Worm (Caenorhabditis elegans) whole organism, late embryonic: ENCODE data around the gene C34D10.5.

ENCODE experiments used
- C08G9.2 ChIP-seq: sonication (generic microtip); optimal IDR thresholded peaks from 2 replicates; lab custom pipeline; 2016; ENCODE audit warnings: mild to moderate bottlenecking, missing genetic modification characterization, moderate library complexity, missing compliant biosample characterization
- C38D4.7 ChIP-seq: fragments of 200-800 bp; sonication (Bioruptor generic); optimal IDR thresholded peaks from 2 replicates; lab custom pipeline; 2018; ENCODE audit warnings: mild to moderate bottlenecking, missing genetic modification characterization, moderate library complexity, missing compliant biosample characterization
- F13H6.1 ChIP-seq: sonication (generic microtip); optimal IDR thresholded peaks from 2 replicates; lab custom pipeline; 2016; ENCODE audit warnings: missing genetic modification characterization, missing compliant biosample characterization
- K02D7.2 ChIP-seq: sonication (generic microtip); optimal IDR thresholded peaks from 2 replicates; lab custom pipeline; 2017; ENCODE audit warnings: mild to moderate bottlenecking, missing genetic modification characterization, missing compliant biosample characterization
- K09A11.1 ChIP-seq: sonication (generic microtip); optimal IDR thresholded peaks from 2 replicates; lab custom pipeline; 2017; ENCODE audit warnings: antibody characterized with exemption, mild to moderate bottlenecking, missing genetic modification characterization, missing compliant biosample characterization; ENCODE audit not compliant: insufficient read depth
- Y22D7AL.16 ChIP-seq: sonication (generic microtip); optimal IDR thresholded peaks from 2 replicates; lab custom pipeline; 2016; ENCODE audit warnings: missing genetic modification characterization, missing compliant biosample characterization
- ahr-1 ChIP-seq: sonication (generic microtip); optimal IDR thresholded peaks from 2 replicates; lab custom pipeline; 2016; ENCODE audit warnings: missing genetic modification characterization, missing compliant biosample characterization
- ceh-18 ChIP-seq: sonication (generic microtip); optimal IDR thresholded peaks from 2 replicates; lab custom pipeline; 2016; ENCODE audit warnings: missing genetic modification characterization, missing compliant biosample characterization
- ceh-19 ChIP-seq: fragments of 200-800 bp; sonication (Bioruptor generic); optimal IDR thresholded peaks from 2 replicates; lab custom pipeline; 2018; ENCODE audit warnings: mild to moderate bottlenecking, missing genetic modification characterization, missing compliant biosample characterization
- ceh-2 ChIP-seq: sonication (generic microtip); optimal IDR thresholded peaks from 2 replicates; lab custom pipeline; 2016; ENCODE audit warnings: missing genotype, missing genetic modification characterization, missing compliant biosample characterization
- ceh-22 ChIP-seq: sonication (generic microtip); optimal IDR thresholded peaks from 2 replicates; lab custom pipeline; 2017; ENCODE audit warnings: missing biosample characterization, missing genetic modification characterization
- ceh-24 ChIP-seq: sonication (generic microtip); optimal IDR thresholded peaks from 2 replicates; lab custom pipeline; 2016; ENCODE audit warnings: mild to moderate bottlenecking, missing genetic modification characterization, missing compliant biosample characterization
- ceh-30 ChIP-seq: fragments of 150-350 bp; optimal IDR thresholded peaks from 2 replicates; lab custom pipeline; 2014; ENCODE audit warnings: missing biosample characterization, missing genetic modification characterization
- ceh-9 ChIP-seq: sonication (generic microtip); optimal IDR thresholded peaks from 2 replicates; lab custom pipeline; 2016; ENCODE audit warnings: mild to moderate bottlenecking, missing genetic modification characterization, inconsistent platforms, missing compliant biosample characterization
- elt-4 ChIP-seq: sonication (generic microtip); optimal IDR thresholded peaks from 2 replicates; lab custom pipeline; 2016; ENCODE audit warnings: missing genetic modification characterization, missing compliant biosample characterization
- eyg-1 ChIP-seq: sonication (generic microtip); optimal IDR thresholded peaks from 2 replicates; lab custom pipeline; 2016; ENCODE audit warnings: missing genotype, missing genetic modification characterization, missing compliant biosample characterization
- fax-1 ChIP-seq: sonication (generic microtip); optimal IDR thresholded peaks from 2 replicates; lab custom pipeline; 2016; ENCODE audit warnings: missing genotype, missing genetic modification characterization, missing compliant biosample characterization
- fkh-10 ChIP-seq: fragments of 150-350 bp; optimal IDR thresholded peaks from 2 replicates; lab custom pipeline; 2014; ENCODE audit warnings: missing biosample characterization, missing genetic modification reagents, missing genetic modification characterization
- fkh-6 ChIP-seq: sonication (generic microtip); optimal IDR thresholded peaks from 2 replicates; lab custom pipeline; 2016; ENCODE audit warnings: missing genetic modification characterization, missing compliant biosample characterization
- gmeb-2 ChIP-seq: sonication (generic microtip); optimal IDR thresholded peaks from 2 replicates; lab custom pipeline; 2016; ENCODE audit warnings: missing genetic modification characterization, inconsistent platforms, missing compliant biosample characterization
- hlh-13 ChIP-seq: fragments of 200-800 bp; sonication (Bioruptor generic); optimal IDR thresholded peaks from 2 replicates; lab custom pipeline; 2018; ENCODE audit warnings: mild to moderate bottlenecking, missing genetic modification characterization, missing compliant biosample characterization
- hlh-8 ChIP-seq: sonication (generic microtip); optimal IDR thresholded peaks from 2 replicates; lab custom pipeline; 2016; ENCODE audit warnings: missing genotype, missing genetic modification characterization, missing compliant biosample characterization
- lin-11 ChIP-seq: fragments of 200-800 bp; sonication (Bioruptor generic); optimal IDR thresholded peaks from 2 replicates; lab custom pipeline; 2018; ENCODE audit warnings: mild to moderate bottlenecking, missing genetic modification characterization, missing compliant biosample characterization
- madf-2 ChIP-seq: sonication (generic microtip); optimal IDR thresholded peaks from 2 replicates; lab custom pipeline; 2017; ENCODE audit warnings: missing genetic modification characterization, missing compliant biosample characterization
- nhr-11 ChIP-seq: fragments of 150-350 bp; optimal IDR thresholded peaks from 2 replicates; lab custom pipeline; 2014; ENCODE audit warnings: missing biosample characterization, missing genetic modification characterization
- npax-4 ChIP-seq: sonication (generic microtip); optimal IDR thresholded peaks from 2 replicates; lab custom pipeline; 2016; ENCODE audit warnings: missing genetic modification characterization, missing compliant biosample characterization
- pha-2 ChIP-seq: sonication (generic microtip); optimal IDR thresholded peaks from 2 replicates; lab custom pipeline; 2017; ENCODE audit warnings: mild to moderate bottlenecking, missing genetic modification characterization, missing compliant biosample characterization
- pha-4 ChIP-seq: fragments of 150-350 bp; optimal IDR thresholded peaks from 2 replicates; lab custom pipeline; 2018; ENCODE audit warnings: missing biosample characterization, missing genetic modification reagents, missing genetic modification characterization
- pqm-1 ChIP-seq: sonication (generic microtip); optimal IDR thresholded peaks from 2 replicates; lab custom pipeline; 2016; ENCODE audit warnings: missing genetic modification characterization, missing compliant biosample characterization
- pros-1 ChIP-seq: fragments of 150-350 bp; optimal IDR thresholded peaks from 2 replicates; lab custom pipeline; 2014; ENCODE audit warnings: missing biosample characterization, missing genetic modification reagents, missing genetic modification characterization
- ref-2 ChIP-seq: sonication (generic microtip); optimal IDR thresholded peaks from 2 replicates; lab custom pipeline; 2016; ENCODE audit warnings: missing genetic modification characterization, missing compliant biosample characterization
- sdc-2 ChIP-seq: sonication (generic microtip); optimal IDR thresholded peaks from 2 replicates; lab custom pipeline; 2016; ENCODE audit warnings: missing genotype, missing genetic modification characterization, missing compliant biosample characterization
- sox-2 ChIP-seq: fragments of 200-800 bp; sonication (Bioruptor generic); IDR thresholded peaks from 2 replicates; pipeline ENCODE4 v1.3.6; 2022; ENCODE audit warnings: missing genetic modification reagents, missing genetic modification characterization, missing compliant biosample characterization
- tbx-7 ChIP-seq: sonication (generic microtip); optimal IDR thresholded peaks from 2 replicates; lab custom pipeline; 2016; ENCODE audit warnings: missing genotype, missing genetic modification characterization, missing compliant biosample characterization
- ttx-3 ChIP-seq: sonication (generic microtip); optimal IDR thresholded peaks from 2 replicates; lab custom pipeline; 2016; ENCODE audit warnings: missing genetic modification reagents, missing genetic modification characterization, missing compliant biosample characterization
- unc-3 ChIP-seq, 2 experiments: fragments of 200-800 bp in 1 of 2; sonication (Bioruptor generic) in 1 of 2; sonication (generic microtip) in 1 of 2; conservative IDR thresholded peaks in 1 of 2; optimal IDR thresholded peaks in 1 of 2; 2 replicates each; pipeline versions ENCODE4 v1.3.6 to Lab custom; 2016 to 2022; ENCODE audit warnings: missing compliant biosample characterization in 2 of 2, missing genetic modification characterization in 2 of 2, missing genetic modification reagents in 1 of 2
- unc-42 ChIP-seq: sonication (generic microtip); optimal IDR thresholded peaks from 2 replicates; lab custom pipeline; 2016; ENCODE audit warnings: missing genotype, missing genetic modification characterization, missing compliant biosample characterization
- unc-55 ChIP-seq: sonication (generic microtip); optimal IDR thresholded peaks from 2 replicates; lab custom pipeline; 2017; ENCODE audit warnings: missing biosample characterization, missing genetic modification reagents, missing genetic modification characterization
- unc-86 ChIP-seq: sonication (generic microtip); optimal IDR thresholded peaks from 2 replicates; lab custom pipeline; 2016; ENCODE audit warnings: missing genetic modification characterization, missing compliant biosample characterization

C34D10.5 gene

ce11 chrX:8036219-8036883, 18.5 kb downstream of the C34D10.5 start (continued):
- no peak for TF ChIP-seq pha-4 (tag; lab: Kevin White, UChicago)
- peak; percentile 76 for TF ChIP-seq pros-1 (tag; lab: Kevin White, UChicago)
- peak; percentile 95 for TF ChIP-seq unc-42 (tag; lab: Kevin White, UChicago)
- TF ChIP-seq ceh-22 (tag; lab: Kevin White, UChicago), result peak; percentile 44
- peak; percentile 46 for TF ChIP-seq C08G9.2
- peak; percentile 5 for TF ChIP-seq F13H6.1 (tag; lab: Kevin White, UChicago)
- TF ChIP-seq Y22D7AL.16 (tag; lab: Kevin White, UChicago), result no peak
- no peak for TF ChIP-seq madf-2 (tag; lab: Kevin White, UChicago)

- TF ChIP-seq hlh-13 (GFP tag; lab: Kevin White, UChicago), result no peak
- TF ChIP-seq tbx-7, result no peak
- no peak for TF ChIP-seq Y22D7AL.16 (tag; lab: Kevin White, UChicago)
- no peak for TF ChIP-seq ceh-9 (tag; lab: Kevin White, UChicago)
- TF ChIP-seq C38D4.7 (GFP tag; lab: Kevin White, UChicago), result no peak
- TF ChIP-seq ceh-2, result no peak
- TF ChIP-seq K02D7.2 (tag; lab: Kevin White, UChicago), result no peak
These were observed 19.5 kb downstream of the C34D10.5 start for ce11 chrX:8037365-8037764.

ce11 chrX:8040967-8041366, 23.1 kb downstream of the C34D10.5 start, which contains the start of gene xol-1:
xol-1 (plus strand) TSS chrX:8041313.
- TF ChIP-seq ceh-30 (no peak), sdc-2 (peak; percentile 83)

- TF ChIP-seq fkh-6 (no peak), eyg-1 (tag; lab: Kevin White, UChicago) (no peak), hlh-8 (tag; lab: Kevin White, UChicago) (no peak), pros-1 (tag; lab: Kevin White, UChicago) (no peak)
These were observed 27.3 kb downstream of the C34D10.5 start, which contains the start of gene C18A11.4 for ce11 chrX:8045152-8045551. C18A11.4 (plus strand) TSS chrX:8045518.

- TF ChIP-seq sdc-2, result peak; percentile 96
- no peak for TF ChIP-seq pqm-1 (tag; lab: Kevin White, UChicago)
These were observed 30.8 kb downstream of the C34D10.5 start for ce11 chrX:8048637-8049036.

- TF ChIP-seq unc-55, result peak; percentile 19
- TF ChIP-seq ceh-19, result no peak
These were observed 34.2 kb downstream of the C34D10.5 start for ce11 chrX:8052055-8052454.

ce11 chrX:8053008-8053441, 35.2 kb downstream of the C34D10.5 start:
- TF ChIP-seq ref-2 (tag; lab: Kevin White, UChicago) (no peak), eyg-1 (tag; lab: Kevin White, UChicago) (no peak), ttx-3 (tag; lab: Kevin White, UChicago) (no peak), unc-86 (tag; lab: Kevin White, UChicago) (no peak), C38D4.7 (GFP tag; lab: Kevin White, UChicago) (no peak), fkh-6 (peak; percentile 4), K09A11.1 (tag; lab: Kevin White, UChicago) (no peak), sdc-2 (peak; percentile 65), fax-1 (no peak), sox-2 (no peak), pha-2 (no peak), gmeb-2 (tag; lab: Kevin White, UChicago) (no peak), unc-3 (GFP tag; conservative IDR thresholded peaks at IDR 0.05; lab: Robert Waterston, UW) (no peak), unc-3 (tag; optimal IDR thresholded peaks at IDR 0.05; lab: Kevin White, UChicago) (no peak), elt-4 (tag; lab: Kevin White, UChicago) (no peak), unc-55 (no peak), ceh-24 (tag; lab: Kevin White, UChicago) (no peak), ceh-18 (tag; lab: Kevin White, UChicago) (peak; percentile 90), ahr-1 (no peak), npax-4 (no peak), pha-4 (tag; lab: Kevin White, UChicago) (no peak), fkh-10 (GFP tag; lab: Kevin White, UChicago) (no peak), nhr-11 (tag; lab: Kevin White, UChicago) (no peak), hlh-13 (GFP tag; lab: Kevin White, UChicago) (no peak), lin-11 (tag; lab: Kevin White, UChicago) (no peak)
